Fruit fly (Drosophila melanogaster): ENCODE results near the gene RpL36A.

Gene RpL36A

dm6 chr2L:8043282-8043668 lies 566 bp upstream of the RpL36A start, which contains the start of gene Megf8:
Gene Megf8 (plus strand): TSS chr2L:8043471.
- no peak for TF ChIP-seq sv (GFP tag; optimal IDR thresholded peaks at IDR 0.05)
- TF ChIP-seq lola (GFP tag; optimal IDR thresholded peaks at IDR 0.05) = no peak
- no peak for TF ChIP-seq Dfd (GFP tag; optimal IDR thresholded peaks at IDR 0.05)
- TF ChIP-seq tai (GFP tag; optimal IDR thresholded peaks at IDR 0.05) = no peak
- TF ChIP-seq Hnf4 (GFP tag; optimal IDR thresholded peaks at IDR 0.05) = no peak
- TF ChIP-seq Myc (optimal IDR thresholded peaks at IDR 0.05) = no peak
- no peak for TF ChIP-seq Dif (GFP tag; optimal IDR thresholded peaks at IDR 0.05; ENCODE audit: partially characterized antibody)

dm6 chr2L:8040872-8041271 lies 1.8 kb downstream of the RpL36A start, which contains the start of gene CCDC53:
Gene CCDC53 (plus strand): TSS chr2L:8041106.
- TF ChIP-seq OdsH (GFP tag; optimal IDR thresholded peaks at IDR 0.05) (no peak), Myc (optimal IDR thresholded peaks at IDR 0.05) (peak; percentile 56)

dm6 chr2L:8039688-8040087 lies 3.0 kb downstream of the RpL36A start, which contains the start of gene CG7367:
Gene CG7367 (minus strand): TSS chr2L:8039788.
- TF ChIP-seq psq (GFP tag; optimal IDR thresholded peaks at IDR 0.05) (no peak), Dif (GFP tag; optimal IDR thresholded peaks at IDR 0.05; ENCODE audit: partially characterized antibody) (no peak), lola (GFP tag; optimal IDR thresholded peaks at IDR 0.05) (no peak), Hr83 (GFP tag; optimal IDR thresholded peaks at IDR 0.05; ENCODE audit: poor library complexity, severe bottlenecking) (no peak), dl (GFP tag; optimal IDR thresholded peaks at IDR 0.05; ENCODE audit: insufficient read depth in 1 of 2, partially characterized antibody in 2 of 2) (no peak), Jra (GFP tag; optimal IDR thresholded peaks at IDR 0.05) (no peak), Dfd (GFP tag; optimal IDR thresholded peaks at IDR 0.05) (no peak), sage (GFP tag; optimal IDR thresholded peaks at IDR 0.05) (no peak)

- TF ChIP-seq brk (GFP tag; optimal IDR thresholded peaks at IDR 0.05) = no peak
- peak; percentile 47 for TF ChIP-seq rgr (GFP tag; optimal IDR thresholded peaks at IDR 0.05)
- TF ChIP-seq CG9705 (GFP tag; optimal IDR thresholded peaks at IDR 0.05) = no peak
- TF ChIP-seq h (GFP tag; optimal IDR thresholded peaks at IDR 0.05) = peak; percentile 31
- TF ChIP-seq fru (GFP tag; optimal IDR thresholded peaks at IDR 0.05) = peak; percentile 43
- TF ChIP-seq foxo (GFP tag; optimal IDR thresholded peaks at IDR 0.05) = peak in 1 of 2 experiments; percentile 41
- TF ChIP-seq CrebA (GFP tag; optimal IDR thresholded peaks at IDR 0.05; ENCODE audit: borderline replicate concordance) = no peak
- TF ChIP-seq br (GFP tag; optimal IDR thresholded peaks at IDR 0.05) = peak; percentile 18
- no peak for TF ChIP-seq tai (GFP tag; optimal IDR thresholded peaks at IDR 0.05)
- TF ChIP-seq Hnf4 (GFP tag; optimal IDR thresholded peaks at IDR 0.05) = peak; percentile 31
- TF ChIP-seq ey (GFP tag; optimal IDR thresholded peaks at IDR 0.05) = peak; percentile 39
- TF ChIP-seq Sp1 (GFP tag; optimal IDR thresholded peaks at IDR 0.05) = no peak
- peak; percentile 16 for TF ChIP-seq psq (GFP tag; optimal IDR thresholded peaks at IDR 0.05)
- TF ChIP-seq CG32264 (GFP tag; optimal IDR thresholded peaks at IDR 0.05) = no peak
- TF ChIP-seq Hr83 (GFP tag; optimal IDR thresholded peaks at IDR 0.05; ENCODE audit: poor library complexity, severe bottlenecking) = no peak
- TF ChIP-seq Myc (optimal IDR thresholded peaks at IDR 0.05) = no peak
- TF ChIP-seq jim (GFP tag; optimal IDR thresholded peaks at IDR 0.05) = no peak
- TF ChIP-seq HLH106 (tag; optimal IDR thresholded peaks at IDR 0.05) = no peak
- TF ChIP-seq Hr78 (GFP tag; optimal IDR thresholded peaks at IDR 0.05) = no peak
These were observed 8.0 kb downstream of the RpL36A start for dm6 chr2L:8034734-8035133.

- TF ChIP-seq h (GFP tag; optimal IDR thresholded peaks at IDR 0.05) (peak; percentile 21), foxo (GFP tag; optimal IDR thresholded peaks at IDR 0.05) (peak in 1 of 2 experiments; percentile 8), CrebA (GFP tag; optimal IDR thresholded peaks at IDR 0.05; ENCODE audit: borderline replicate concordance) (no peak), fru (GFP tag; optimal IDR thresholded peaks at IDR 0.05) (peak; percentile 12), OdsH (GFP tag; optimal IDR thresholded peaks at IDR 0.05) (peak; percentile 10), psq (GFP tag; optimal IDR thresholded peaks at IDR 0.05) (peak; percentile 1), lola (GFP tag; optimal IDR thresholded peaks at IDR 0.05) (no peak)
These were observed 9.0 kb downstream of the RpL36A start for dm6 chr2L:8033756-8034155.

dm6 chr2L:8031588-8031987 lies 11.1 kb downstream of the RpL36A start:
- TF ChIP-seq CrebA (GFP tag; optimal IDR thresholded peaks at IDR 0.05; ENCODE audit: borderline replicate concordance) (no peak), tai (GFP tag; optimal IDR thresholded peaks at IDR 0.05) (no peak), Rel (GFP tag; optimal IDR thresholded peaks at IDR 0.05) (no peak), Rel (tag; optimal IDR thresholded peaks at IDR 0.05) (no peak), Hr78 (GFP tag; optimal IDR thresholded peaks at IDR 0.05) (no peak), Hnf4 (GFP tag; optimal IDR thresholded peaks at IDR 0.05) (peak; percentile 6), GATAd (GFP tag; optimal IDR thresholded peaks at IDR 0.05) (no peak), psq (GFP tag; optimal IDR thresholded peaks at IDR 0.05) (peak; percentile 40), dl (GFP tag; optimal IDR thresholded peaks at IDR 0.05; ENCODE audit: insufficient read depth in 1 of 2, partially characterized antibody in 2 of 2) (peak in 1 of 2 experiments; percentile 56), Dif (GFP tag; optimal IDR thresholded peaks at IDR 0.05; ENCODE audit: partially characterized antibody) (peak; percentile 67), br (GFP tag; optimal IDR thresholded peaks at IDR 0.05) (no peak)

Measured in whole organism, wandering third instar larva.